Worm (Caenorhabditis elegans) whole organism, L4 larva: Measurements from ENCODE around the gene nonu-1.

ENCODE experiments used
- F37D6.2 ChIP-seq: sonication (generic microtip); optimal IDR thresholded peaks from 2 replicates; lab custom pipeline; 2016; ENCODE audit warnings: mild to moderate bottlenecking, missing genetic modification characterization, missing compliant biosample characterization
- R02D3.7 ChIP-seq: fragments of 150-350 bp; sonication (generic microtip); optimal IDR thresholded peaks from 3 replicates; lab custom pipeline; 2014; ENCODE audit warnings: missing biosample characterization, missing genetic modification characterization
- T20F7.1 ChIP-seq: fragments of 200-800 bp; sonication (Bioruptor generic); optimal IDR thresholded peaks from 2 replicates; lab custom pipeline; 2018; ENCODE audit warnings: mild to moderate bottlenecking, missing genetic modification characterization, missing compliant biosample characterization
- Y105C5A.15 ChIP-seq: fragments of 200-800 bp; sonication (Bioruptor generic); IDR thresholded peaks from 2 replicates; pipeline ENCODE4 v1.3.6; 2022; ENCODE audit warnings: missing genetic modification characterization, missing compliant biosample characterization
- ZK337.2 ChIP-seq: fragments of 200-800 bp; sonication (Bioruptor generic); IDR thresholded peaks from 2 replicates; pipeline ENCODE4 v1.3.6; 2022; ENCODE audit warnings: missing genetic modification reagents, missing genetic modification characterization, missing compliant biosample characterization
- ZK546.5 ChIP-seq, 2 experiments: sonication (generic microtip); optimal IDR thresholded peaks; 2 replicates each; lab custom pipeline; 2017; ENCODE audit warnings: missing biosample characterization in 2 of 2, missing genetic modification characterization in 2 of 2
- ama-1 ChIP-seq: fragments of 150-350 bp; optimal IDR thresholded peaks from 2 replicates; lab custom pipeline; 2014; ENCODE audit warnings: inconsistent platforms, mixed read lengths
- attf-4 ChIP-seq: sonication (generic microtip); optimal IDR thresholded peaks from 3 replicates; lab custom pipeline; 2017; ENCODE audit warnings: missing biosample characterization, missing genetic modification characterization
- ceh-62 ChIP-seq: sonication (generic microtip); optimal IDR thresholded peaks from 2 replicates; lab custom pipeline; 2017; ENCODE audit warnings: missing biosample characterization, missing genetic modification characterization
- daf-16 ChIP-seq, 3 experiments: sonication (generic microtip); optimal IDR thresholded peaks; 2 replicates each; lab custom pipeline; 2016 to 2017; ENCODE audit warnings: missing genetic modification characterization in 3 of 3, missing genetic modification reagents in 3 of 3, mild to moderate bottlenecking in 2 of 3, missing compliant biosample characterization in 2 of 3, missing biosample characterization in 1 of 3, moderate library complexity in 1 of 3
- dmd-6 ChIP-seq: fragments of 200-800 bp; sonication (Bioruptor generic); IDR thresholded peaks from 2 replicates; pipeline ENCODE4 v1.3.6; 2022; ENCODE audit warnings: missing genetic modification reagents, missing genetic modification characterization, missing compliant biosample characterization
- duxl-1 ChIP-seq: sonication (generic microtip); optimal IDR thresholded peaks from 2 replicates; lab custom pipeline; 2016; ENCODE audit warnings: mild to moderate bottlenecking, missing genetic modification characterization, moderate library complexity, missing compliant biosample characterization; ENCODE audit not compliant: poor library complexity
- gei-8 ChIP-seq: fragments of 200-800 bp; sonication (Bioruptor generic); optimal IDR thresholded peaks from 2 replicates; lab custom pipeline; 2018; ENCODE audit warnings: mild to moderate bottlenecking, missing genetic modification characterization, missing compliant biosample characterization
- hlh-11 ChIP-seq: fragments of 200-800 bp; sonication (Bioruptor generic); optimal IDR thresholded peaks from 2 replicates; lab custom pipeline; 2018; ENCODE audit warnings: mild to moderate bottlenecking, missing genetic modification characterization, missing compliant biosample characterization
- lin-1 ChIP-seq: fragments of 200-800 bp; sonication (Bioruptor generic); IDR thresholded peaks from 2 replicates; pipeline ENCODE4 v1.3.6; 2022; ENCODE audit warnings: missing genetic modification reagents, missing genetic modification characterization, missing compliant biosample characterization
- lin-38 ChIP-seq: fragments of 200-800 bp; sonication (Bioruptor generic); IDR thresholded peaks from 2 replicates; pipeline ENCODE4 v1.3.6; 2022; ENCODE audit warnings: missing genetic modification reagents, missing genetic modification characterization, missing compliant biosample characterization
- madf-5 ChIP-seq, 2 experiments: fragments of 200-800 bp; sonication (Bioruptor generic); IDR thresholded peaks; 2 replicates each; pipeline ENCODE4 v1.3.6; 2022; ENCODE audit warnings: missing compliant biosample characterization in 2 of 2, missing genetic modification characterization in 2 of 2
- nhr-10 ChIP-seq: fragments of 150-350 bp; optimal IDR thresholded peaks from 2 replicates; lab custom pipeline; 2014; ENCODE audit warnings: missing biosample characterization, missing genetic modification characterization
- nhr-11 ChIP-seq: fragments of 150-350 bp; optimal IDR thresholded peaks from 2 replicates; lab custom pipeline; 2014; ENCODE audit warnings: missing biosample characterization, missing genetic modification characterization
- nhr-25 ChIP-seq: sonication (generic microtip); optimal IDR thresholded peaks from 2 replicates; lab custom pipeline; 2017; ENCODE audit warnings: missing genetic modification characterization, mild to moderate bottlenecking, missing compliant biosample characterization, antibody characterized with exemption, moderate library complexity, borderline replicate concordance; ENCODE audit not compliant: insufficient read depth
- nhr-28 ChIP-seq: fragments of 150-350 bp; optimal IDR thresholded peaks from 2 replicates; lab custom pipeline; 2014; ENCODE audit warnings: missing biosample characterization, missing genetic modification characterization
- nhr-41 ChIP-seq: fragments of 200-800 bp; sonication (Bioruptor generic); IDR thresholded peaks from 2 replicates; pipeline ENCODE4 v1.3.6; 2022; ENCODE audit warnings: missing genetic modification reagents, missing genetic modification characterization, missing compliant biosample characterization
- nhr-77 ChIP-seq: fragments of 150-350 bp; optimal IDR thresholded peaks from 2 replicates; lab custom pipeline; 2014; ENCODE audit warnings: missing biosample characterization, missing genetic modification characterization
- set-16 ChIP-seq: fragments of 200-800 bp; sonication (Bioruptor generic); IDR thresholded peaks from 2 replicates; pipeline ENCODE4 v1.3.6; 2022; ENCODE audit warnings: missing genetic modification reagents, missing genetic modification characterization, missing compliant biosample characterization
- snpc-1.2 ChIP-seq: fragments of 200-800 bp; sonication (Bioruptor generic); IDR thresholded peaks from 2 replicates; pipeline ENCODE4 v1.3.6; 2022; ENCODE audit warnings: missing genetic modification reagents, missing genetic modification characterization, missing compliant biosample characterization
- spr-3 ChIP-seq: fragments of 200-800 bp; sonication (Bioruptor generic); optimal IDR thresholded peaks from 2 replicates; lab custom pipeline; 2018; ENCODE audit warnings: mild to moderate bottlenecking, missing genetic modification characterization, missing compliant biosample characterization
- tag-97 ChIP-seq: fragments of 200-800 bp; sonication (Bioruptor generic); IDR thresholded peaks from 2 replicates; pipeline ENCODE4 v1.3.6; 2022; ENCODE audit warnings: missing genetic modification characterization, missing compliant biosample characterization
- vab-7 ChIP-seq: fragments of 200-800 bp; sonication (Bioruptor generic); IDR thresholded peaks from 2 replicates; pipeline ENCODE4 v1.3.6; 2022; ENCODE audit warnings: missing genetic modification reagents, missing genetic modification characterization, missing compliant biosample characterization
- zag-1 ChIP-seq: fragments of 150-350 bp; optimal IDR thresholded peaks from 2 replicates; lab custom pipeline; 2014; ENCODE audit warnings: missing biosample characterization, missing genetic modification characterization
- zfp-3 ChIP-seq: fragments of 200-800 bp; sonication (Bioruptor generic); conservative IDR thresholded peaks from 2 replicates; pipeline ENCODE4 v1.3.6; 2022; ENCODE audit warnings: missing genetic modification reagents, missing genetic modification characterization, missing compliant biosample characterization
- zip-11 ChIP-seq: fragments of 200-800 bp; sonication (Bioruptor generic); IDR thresholded peaks from 2 replicates; pipeline ENCODE4 v1.3.6; 2022; ENCODE audit warnings: missing genetic modification characterization, missing compliant biosample characterization
- ztf-7 ChIP-seq: fragments of 150-350 bp; optimal IDR thresholded peaks from 2 replicates; lab custom pipeline; 2014; ENCODE audit warnings: missing biosample characterization, missing genetic modification characterization

The nonu-1 gene

ce11 chrIII:4811195-4811594, 38.5 kb downstream of the nonu-1 start, which contains the start of gene C38D4.7:
TSS of gene C38D4.7 (minus strand) at chrIII:4811295.
- no peak for TF ChIP-seq ceh-62 (tag; lab: Kevin White, UChicago)
- no peak for TF ChIP-seq Y105C5A.15 (GFP tag; lab: Robert Waterston, UW)
- no peak for TF ChIP-seq daf-16 (GFP tag; optimal IDR thresholded peaks at IDR 0.05; lab: Kevin White, UChicago)
- no peak for TF ChIP-seq daf-16 (tag; optimal IDR thresholded peaks at IDR 0.05; lab: Kevin White, UChicago)
- no peak for TF ChIP-seq nhr-28
- no peak for TF ChIP-seq F37D6.2 (tag; lab: Kevin White, UChicago)
- TF ChIP-seq madf-5 (GFP tag; IDR thresholded peaks at IDR 0.05; lab: Robert Waterston, UW) = no peak
- TF ChIP-seq T20F7.1 (GFP tag; lab: Kevin White, UChicago) = no peak
- no peak for TF ChIP-seq vab-7 (GFP tag; lab: Robert Waterston, UW)
- TF ChIP-seq, all 104 proteins: peak for 0

ce11 chrIII:4809526-4810153, 40.1 kb downstream of the nonu-1 start, which contains the start of gene pal-1:
TSS of gene pal-1 (minus strand) at chrIII:4809576.
- TF ChIP-seq nhr-25 (tag; lab: Kevin White, UChicago) (no peak), nhr-10 (tag; lab: Kevin White, UChicago) (no peak), R02D3.7 (tag; lab: Kevin White, UChicago) (no peak), ZK546.5 (tag; optimal IDR thresholded peaks at IDR 0.05; lab: Kevin White, UChicago) (no peak), tag-97 (GFP tag; lab: Robert Waterston, UW) (no peak), snpc-1.2 (GFP tag; lab: Robert Waterston, UW) (no peak), ztf-7 (no peak), hlh-11 (tag; lab: Kevin White, UChicago) (no peak), nhr-28 (no peak), nhr-11 (tag; lab: Kevin White, UChicago) (no peak)

ce11 chrIII:4808089-4808488, 41.6 kb downstream of the nonu-1 start:
- no peak for TF ChIP-seq attf-4 (tag; lab: Kevin White, UChicago)
- TF ChIP-seq daf-16 (GFP tag; optimal IDR thresholded peaks at IDR 0.05; lab: Kevin White, UChicago) = no peak
- TF ChIP-seq daf-16 (tag; optimal IDR thresholded peaks at IDR 0.05; lab: Kevin White, UChicago) = peak; percentile 9
- TF ChIP-seq lin-38 (GFP tag; lab: Robert Waterston, UW) = 0 out of 2 replicates have a peak, but pooled peaks have one; percentile 17

ce11 chrIII:4806345-4806744, 43.4 kb downstream of the nonu-1 start:
- TF ChIP-seq set-16 (GFP tag; lab: Robert Waterston, UW) = no peak
- TF ChIP-seq zip-11 = no peak
- TF ChIP-seq spr-3 (GFP tag; lab: Kevin White, UChicago) = no peak
- TF ChIP-seq lin-1 (GFP tag; lab: Robert Waterston, UW) = no peak
- TF ChIP-seq gei-8 = no peak
- no peak for TF ChIP-seq hlh-11 (tag; lab: Kevin White, UChicago)
- no peak for TF ChIP-seq zag-1 (tag; lab: Kevin White, UChicago)
- TF ChIP-seq nhr-41 = no peak
- TF ChIP-seq duxl-1 (tag; lab: Kevin White, UChicago) = no peak
- no peak for TF ChIP-seq zfp-3
- TF ChIP-seq ZK337.2 (GFP tag; lab: Robert Waterston, UW) = no peak
- no peak for TF ChIP-seq dmd-6

- TF ChIP-seq nhr-77 (tag; lab: Kevin White, UChicago) = no peak
- TF ChIP-seq ama-1 (lab: Kevin White, UChicago) = peak; percentile 9
Observed at ce11 chrIII:4802707-4803106, 47.0 kb downstream of the nonu-1 start, which contains the start of gene metl-5. TSS of gene metl-5 (plus strand) at chrIII:4803007.
